Worm (Caenorhabditis elegans) whole organism, early embryonic: ENCODE results near the gene Y37D8A.19.

Source experiments
- ama-1 ChIP-seq: fragments of 150-350 bp; optimal IDR thresholded peaks from 2 replicates; lab custom pipeline; 2014
- hmbx-1 ChIP-seq: sonication (generic microtip); optimal IDR thresholded peaks from 2 replicates; lab custom pipeline; 2016; ENCODE audit warnings: mild to moderate bottlenecking, missing genetic modification characterization, missing compliant biosample characterization
- hnd-1 ChIP-seq: sonication (generic microtip); optimal IDR thresholded peaks from 2 replicates; lab custom pipeline; 2016; ENCODE audit warnings: missing genetic modification characterization, missing compliant biosample characterization
- pes-1 ChIP-seq: fragments of 200-800 bp; sonication (Bioruptor generic); IDR thresholded peaks from 2 replicates; pipeline ENCODE4 v1.3.6; 2022; ENCODE audit warnings: missing genetic modification reagents, missing genetic modification characterization, missing compliant biosample characterization
- sea-1 ChIP-seq: fragments of 200-800 bp; sonication (Bioruptor generic); conservative IDR thresholded peaks from 2 replicates; pipeline ENCODE4 v1.3.6; 2022; ENCODE audit warnings: missing genetic modification characterization, missing compliant biosample characterization
- tbx-11 ChIP-seq: fragments of 200-800 bp; sonication (Bioruptor generic); IDR thresholded peaks from 2 replicates; pipeline ENCODE4 v1.3.6; 2022; ENCODE audit warnings: missing genetic modification characterization, missing compliant biosample characterization

DNA sequence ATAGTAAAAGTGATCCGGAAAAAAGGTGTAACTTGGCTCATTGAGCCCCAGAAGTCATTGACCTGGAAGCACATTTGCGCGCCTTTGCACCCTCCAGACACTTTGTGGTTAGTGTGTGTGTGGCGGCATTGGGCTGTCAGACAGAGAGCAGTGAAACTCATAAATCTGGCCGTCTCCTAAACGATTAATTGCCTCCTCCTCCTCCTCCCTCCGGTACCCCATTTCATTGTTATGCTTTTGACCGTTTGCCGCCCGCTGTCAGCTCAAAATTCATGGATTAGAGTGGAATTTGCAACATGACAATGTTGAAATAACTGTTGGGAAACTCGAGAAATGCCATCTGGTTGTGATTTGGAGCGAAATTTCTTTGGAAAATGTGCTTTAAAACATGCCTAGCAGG lies 25.6 kb upstream of the Y37D8A.19 start:
- no peak for TF ChIP-seq tbx-11 (GFP tag; lab: Robert Waterston, UW)
- TF ChIP-seq ama-1 (lab: Kevin White, UChicago), result no peak
- no peak for TF ChIP-seq sea-1 (GFP tag; lab: Robert Waterston, UW)
- TF ChIP-seq hnd-1 (tag; lab: Kevin White, UChicago), result no peak
- no peak for TF ChIP-seq hmbx-1 (tag; lab: Kevin White, UChicago)
- TF ChIP-seq pes-1 (GFP tag; lab: Robert Waterston, UW), result no peak
